Fruit fly (Drosophila melanogaster) whole organism, prepupa: ENCODE results near the gene Gr28b.

ENCODE experiments used
- Blimp-1 ChIP-seq: fragments of 200-800 bp; sonication (Bioruptor generic); optimal IDR thresholded peaks from 3 replicates; lab custom pipeline; 2017; ENCODE audit warnings: missing biosample characterization, missing genetic modification characterization, mild to moderate bottlenecking, moderate library complexity, missing genetic modification reagents
- CG10631 ChIP-seq: fragments of 200-800 bp; sonication (Bioruptor generic); optimal IDR thresholded peaks from 2 replicates; lab custom pipeline; 2016; ENCODE audit warnings: missing biosample characterization, missing genetic modification characterization
- CG10669 ChIP-seq: fragments of 200-800 bp; sonication (Bioruptor generic); optimal IDR thresholded peaks from 3 replicates; lab custom pipeline; 2018; ENCODE audit warnings: missing biosample characterization, mild to moderate bottlenecking, missing genetic modification characterization, moderate library complexity
- CG11762 ChIP-seq: fragments of 200-800 bp; sonication (Bioruptor generic); optimal IDR thresholded peaks from 3 replicates; lab custom pipeline; 2016; ENCODE audit warnings: missing biosample characterization, missing genetic modification characterization; ENCODE audit not compliant: insufficient read depth
- CG15336 ChIP-seq: fragments of 200-800 bp; sonication (Bioruptor generic); IDR thresholded peaks from 2 replicates; pipeline ENCODE4 v1.3.6; 2022; ENCODE audit warnings: missing biosample characterization, missing genetic modification characterization
- CG1621 ChIP-seq: fragments of 200-800 bp; sonication (Bioruptor generic); optimal IDR thresholded peaks from 3 replicates; lab custom pipeline; 2018; ENCODE audit warnings: missing biosample characterization, mild to moderate bottlenecking, missing genetic modification characterization
- CG16779 ChIP-seq: fragments of 200-800 bp; sonication (Bioruptor generic); optimal IDR thresholded peaks from 3 replicates; lab custom pipeline; 2017; ENCODE audit warnings: missing biosample characterization, mild to moderate bottlenecking, missing genetic modification characterization
- CG3032 ChIP-seq: fragments of 200-800 bp; optimal IDR thresholded peaks from 2 replicates; lab custom pipeline; 2019; ENCODE audit warnings: missing biosample characterization, mild to moderate bottlenecking, missing genetic modification characterization, moderate library complexity
- CG32006 ChIP-seq: fragments of 200-800 bp; sonication (Bioruptor generic); optimal IDR thresholded peaks from 3 replicates; lab custom pipeline; 2017; ENCODE audit warnings: missing biosample characterization, mild to moderate bottlenecking, missing genetic modification characterization
- CG34406 ChIP-seq: fragments of 200-800 bp; sonication (Bioruptor generic); optimal IDR thresholded peaks from 3 replicates; lab custom pipeline; 2016; ENCODE audit warnings: missing biosample characterization, missing genetic modification characterization
- CG3919 ChIP-seq: fragments of 200-800 bp; sonication (Bioruptor generic); optimal IDR thresholded peaks from 3 replicates; lab custom pipeline; 2016; ENCODE audit warnings: missing biosample characterization, missing genetic modification characterization
- CG4318 ChIP-seq: fragments of 200-800 bp; sonication (Bioruptor generic); optimal IDR thresholded peaks from 3 replicates; lab custom pipeline; 2017; ENCODE audit warnings: missing biosample characterization, mild to moderate bottlenecking, missing genetic modification characterization
- CG6163 ChIP-seq: fragments of 200-800 bp; sonication (Bioruptor generic); IDR thresholded peaks from 3 replicates; pipeline ENCODE4 v1.3.6; 2022; ENCODE audit warnings: missing biosample characterization, missing genetic modification characterization
- CG6792 ChIP-seq: fragments of 200-800 bp; sonication (Bioruptor generic); optimal IDR thresholded peaks from 3 replicates; lab custom pipeline; 2016; ENCODE audit warnings: missing biosample characterization, missing genetic modification characterization
- CG6808 ChIP-seq: fragments of 200-800 bp; sonication (Bioruptor generic); optimal IDR thresholded peaks from 3 replicates; lab custom pipeline; 2017; ENCODE audit warnings: missing biosample characterization, missing genetic modification characterization, mild to moderate bottlenecking, moderate library complexity, missing genetic modification reagents
- CG6854 ChIP-seq: fragments of 200-800 bp; sonication (Bioruptor generic); optimal IDR thresholded peaks from 2 replicates; lab custom pipeline; 2017; ENCODE audit warnings: missing biosample characterization, mild to moderate bottlenecking, missing genetic modification characterization
- CG7368 ChIP-seq: fragments of 200-800 bp; sonication (Bioruptor generic); optimal IDR thresholded peaks from 3 replicates; lab custom pipeline; 2016; ENCODE audit warnings: missing biosample characterization, missing genetic modification characterization
- CG8119 ChIP-seq: fragments of 200-800 bp; sonication (Bioruptor generic); IDR thresholded peaks from 3 replicates; pipeline ENCODE4 v1.3.6; 2022; ENCODE audit warnings: missing biosample characterization, missing genetic modification characterization
- CG8319 ChIP-seq: fragments of 200-800 bp; sonication (Bioruptor generic); optimal IDR thresholded peaks from 3 replicates; lab custom pipeline; 2016; ENCODE audit warnings: missing biosample characterization, missing genetic modification characterization
- CG8632 ChIP-seq: fragments of 200-800 bp; sonication (Bioruptor generic); optimal IDR thresholded peaks from 3 replicates; lab custom pipeline; 2016; ENCODE audit warnings: missing biosample characterization, missing genetic modification characterization
- Eip75B ChIP-seq: fragments of 200-800 bp; sonication (Bioruptor generic); optimal IDR thresholded peaks from 3 replicates; lab custom pipeline; 2016; ENCODE audit warnings: missing biosample characterization, missing genetic modification characterization
- Eip93F ChIP-seq: fragments of 200-800 bp; sonication (Bioruptor generic); optimal IDR thresholded peaks from 2 replicates; lab custom pipeline; 2016; ENCODE audit warnings: missing biosample characterization, mild to moderate bottlenecking, missing genetic modification characterization
- Ets21C ChIP-seq: fragments of 200-800 bp; sonication (Bioruptor generic); optimal IDR thresholded peaks from 3 replicates; lab custom pipeline; 2016; ENCODE audit warnings: missing biosample characterization, missing genetic modification characterization
- Ets96B ChIP-seq: fragments of 200-800 bp; optimal IDR thresholded peaks from 2 replicates; lab custom pipeline; 2019; ENCODE audit warnings: missing biosample characterization, mild to moderate bottlenecking, missing genetic modification characterization, moderate library complexity
- Gug ChIP-seq: fragments of 200-800 bp; sonication (Bioruptor generic); IDR thresholded peaks from 2 replicates; pipeline ENCODE4 v1.3.6; 2022; ENCODE audit warnings: missing biosample characterization, missing genetic modification characterization
- Hr38 ChIP-seq: sonication (Bioruptor generic); optimal IDR thresholded peaks from 2 replicates; lab custom pipeline; 2016; ENCODE audit warnings: missing biosample characterization, missing genetic modification characterization
- Hr4 ChIP-seq: fragments of 200-800 bp; sonication (Bioruptor generic); optimal IDR thresholded peaks from 3 replicates; lab custom pipeline; 2016; ENCODE audit warnings: missing biosample characterization, missing genetic modification characterization
- OdsH ChIP-seq: fragments of 200-800 bp; sonication (Bioruptor generic); optimal IDR thresholded peaks from 3 replicates; lab custom pipeline; 2016; ENCODE audit warnings: missing biosample characterization, missing genetic modification characterization
- Smox ChIP-seq: fragments of 200-800 bp; sonication (Bioruptor generic); optimal IDR thresholded peaks from 3 replicates; lab custom pipeline; 2016; ENCODE audit warnings: missing biosample characterization, missing genetic modification characterization
- Sox102F ChIP-seq: fragments of 200-800 bp; sonication (Bioruptor generic); optimal IDR thresholded peaks from 2 replicates; lab custom pipeline; 2016; ENCODE audit warnings: missing biosample characterization, mild to moderate bottlenecking, missing genetic modification characterization
- Sox14 ChIP-seq: fragments of 200-800 bp; sonication (Bioruptor generic); optimal IDR thresholded peaks from 3 replicates; lab custom pipeline; 2016; ENCODE audit warnings: missing biosample characterization, missing genetic modification characterization
- Sox15 ChIP-seq: fragments of 200-800 bp; sonication (Bioruptor generic); optimal IDR thresholded peaks from 3 replicates; lab custom pipeline; 2016; ENCODE audit warnings: missing biosample characterization, missing genetic modification characterization
- achi ChIP-seq: fragments of 200-800 bp; sonication (Bioruptor generic); optimal IDR thresholded peaks from 3 replicates; lab custom pipeline; 2016; ENCODE audit warnings: missing biosample characterization, missing genetic modification characterization
- acj6 ChIP-seq: fragments of 200-800 bp; sonication (Bioruptor generic); optimal IDR thresholded peaks from 3 replicates; lab custom pipeline; 2016; ENCODE audit warnings: missing biosample characterization, missing genetic modification characterization
- cyc ChIP-seq: fragments of 200-800 bp; sonication (Bioruptor generic); optimal IDR thresholded peaks from 3 replicates; lab custom pipeline; 2016; ENCODE audit warnings: missing biosample characterization, missing genetic modification characterization
- dac ChIP-seq: fragments of 200-800 bp; sonication (Bioruptor generic); optimal IDR thresholded peaks from 2 replicates; lab custom pipeline; 2017; ENCODE audit warnings: missing biosample characterization, mild to moderate bottlenecking, missing genetic modification characterization
- dsx ChIP-seq: fragments of 200-800 bp; optimal IDR thresholded peaks from 3 replicates; lab custom pipeline; 2019; ENCODE audit warnings: missing biosample characterization, mild to moderate bottlenecking, missing genetic modification characterization, moderate library complexity; ENCODE audit not compliant: poor library complexity, severe bottlenecking
- eg ChIP-seq: fragments of 200-800 bp; sonication (Bioruptor generic); IDR thresholded peaks from 3 replicates; pipeline ENCODE4 v1.3.6; 2022; ENCODE audit warnings: missing biosample characterization, missing genetic modification characterization
- esn ChIP-seq: fragments of 200-800 bp; sonication (Bioruptor generic); optimal IDR thresholded peaks from 2 replicates; lab custom pipeline; 2016; ENCODE audit warnings: missing biosample characterization, mild to moderate bottlenecking, missing genetic modification characterization, moderate library complexity
- fd59A ChIP-seq: fragments of 200-800 bp; sonication (Bioruptor generic); optimal IDR thresholded peaks from 2 replicates; lab custom pipeline; 2017; ENCODE audit warnings: missing biosample characterization, mild to moderate bottlenecking, missing genetic modification characterization, missing genetic modification reagents
- fkh ChIP-seq: fragments of 200-800 bp; sonication (Bioruptor generic); optimal IDR thresholded peaks from 3 replicates; lab custom pipeline; 2017; ENCODE audit warnings: missing biosample characterization, mild to moderate bottlenecking, missing genetic modification characterization, moderate library complexity
- lz ChIP-seq: fragments of 200-800 bp; sonication (Bioruptor generic); optimal IDR thresholded peaks from 3 replicates; lab custom pipeline; 2016; ENCODE audit warnings: missing biosample characterization, missing genetic modification characterization
- pdm3 ChIP-seq: fragments of 200-800 bp; sonication (Bioruptor generic); optimal IDR thresholded peaks from 3 replicates; lab custom pipeline; 2016; ENCODE audit warnings: missing biosample characterization, missing genetic modification characterization
- salr ChIP-seq, 2 experiments: fragments of 200-800 bp; sonication (Bioruptor generic); optimal IDR thresholded peaks; 3 replicates each; lab custom pipeline; 2016 to 2018; ENCODE audit warnings: missing biosample characterization in 2 of 2, missing genetic modification characterization in 2 of 2, mild to moderate bottlenecking in 1 of 2
- spab ChIP-seq: fragments of 200-800 bp; sonication (Bioruptor generic); optimal IDR thresholded peaks from 2 replicates; lab custom pipeline; 2017; ENCODE audit warnings: missing biosample characterization, mild to moderate bottlenecking, missing genetic modification characterization, missing genetic modification reagents
- ss ChIP-seq, 2 experiments: fragments of 200-800 bp; sonication (Bioruptor generic); optimal IDR thresholded peaks; 2 replicates in 1 of 2; 3 replicates in 1 of 2; lab custom pipeline; 2017 to 2018; ENCODE audit warnings: mild to moderate bottlenecking in 2 of 2, missing biosample characterization in 2 of 2, missing genetic modification characterization in 2 of 2, moderate library complexity in 1 of 2
- svp ChIP-seq: fragments of 200-800 bp; sonication (Bioruptor generic); peaks from one replicate; lab custom pipeline; 2016; ENCODE audit warnings: missing biosample characterization, missing genetic modification characterization

Gene Gr28b

dm6 chr2L:7504529-7504928 lies 42.5 kb upstream of the Gr28b start:
- no peak for TF ChIP-seq CG32006
- no peak for TF ChIP-seq CG10631 (GFP tag; lab: Kevin White, UChicago)
- TF ChIP-seq Eip93F (GFP tag; lab: Kevin White, UChicago) = no peak
- TF ChIP-seq Hr38 (GFP tag; lab: Kevin White, UChicago) = no peak
- no peak for TF ChIP-seq dsx (GFP tag; lab: Kevin White, UChicago)
- no peak for TF ChIP-seq CG7368
- no peak for TF ChIP-seq CG3919 (GFP tag; lab: Kevin White, UChicago)
- TF ChIP-seq fkh (GFP tag; lab: Kevin White, UChicago) = no peak
- no peak for TF ChIP-seq CG10669 (GFP tag; lab: Kevin White, UChicago)
- no peak for TF ChIP-seq fd59A (GFP tag; lab: Kevin White, UChicago)
- TF ChIP-seq svp (GFP tag; lab: Kevin White, UChicago) = no peak
- TF ChIP-seq salr (GFP tag; optimal IDR thresholded peaks at IDR 0.05; lab: Kevin White, UChicago) = no peak
- no peak for TF ChIP-seq Ets96B (tag; lab: Kevin White, UChicago)
- TF ChIP-seq Sox15 (GFP tag; lab: Kevin White, UChicago) = no peak

dm6 chr2L:7503719-7504118 lies 41.7 kb upstream of the Gr28b start:
- TF ChIP-seq CG6808 (GFP tag; lab: Kevin White, UChicago) (peak; percentile 65), CG8632 (GFP tag; lab: Kevin White, UChicago) (peak; percentile 42), Hr38 (GFP tag; lab: Kevin White, UChicago) (no peak), dsx (GFP tag; lab: Kevin White, UChicago) (peak; percentile 66), OdsH (GFP tag; lab: Kevin White, UChicago) (peak; percentile 54), dac (GFP tag; lab: Kevin White, UChicago) (no peak), CG3919 (GFP tag; lab: Kevin White, UChicago) (peak; percentile 76), Gug (GFP tag; lab: Robert Waterston, UW) (0 out of 2 replicates have a peak, but pooled peaks have one; percentile 20), Sox15 (GFP tag; lab: Kevin White, UChicago) (peak; percentile 4), achi (GFP tag; lab: Kevin White, UChicago) (peak; percentile 36), CG11762 (GFP tag; lab: Kevin White, UChicago) (peak; percentile 50), Smox (GFP tag; lab: Kevin White, UChicago) (no peak), CG16779 (tag; lab: Kevin White, UChicago) (no peak), CG10631 (GFP tag; lab: Kevin White, UChicago) (peak; percentile 70), Eip93F (GFP tag; lab: Kevin White, UChicago) (no peak), Hr4 (GFP tag; lab: Kevin White, UChicago) (no peak), svp (GFP tag; lab: Kevin White, UChicago) (peak; percentile 80), pdm3 (peak; percentile 70), ss (GFP tag; optimal IDR thresholded peaks at IDR 0.05; lab: Kevin White, UChicago) (peak; percentile 65 to 69), CG6163 (GFP tag; lab: Robert Waterston, UW) (peak; percentile 83), CG7368 (peak; percentile 54), CG3032 (tag; lab: Kevin White, UChicago) (peak; percentile 71), CG8319 (peak; percentile 53), cyc (peak; percentile 57), CG34406 (GFP tag; lab: Kevin White, UChicago) (peak; percentile 53), CG4318 (GFP tag; lab: Kevin White, UChicago) (no peak), CG15336 (GFP tag; lab: Robert Waterston, UW) (peak; percentile 49; the same call in 1 of the 2 replicates), acj6 (GFP tag; lab: Kevin White, UChicago) (peak; percentile 65), CG6854 (GFP tag; lab: Kevin White, UChicago) (no peak), CG1621 (peak; percentile 68), lz (GFP tag; lab: Kevin White, UChicago) (peak; percentile 58), CG8119 (peak; percentile 62; the same call in 2 of the 3 replicates), Eip75B (peak; percentile 68), CG32006 (peak; percentile 49), Ets21C (GFP tag; lab: Kevin White, UChicago) (peak; percentile 33), eg (peak; percentile 59; the same call in 2 of the 3 replicates), salr (GFP tag; optimal IDR thresholded peaks at IDR 0.05; lab: Kevin White, UChicago) (peak; percentile 25 to 47), Blimp-1 (GFP tag; lab: Kevin White, UChicago) (no peak), esn (GFP tag; lab: Kevin White, UChicago) (peak; percentile 74), CG6792 (GFP tag; lab: Kevin White, UChicago) (peak; percentile 64), Ets96B (tag; lab: Kevin White, UChicago) (peak; percentile 72), Sox14 (GFP tag; lab: Kevin White, UChicago) (peak; percentile 50), spab (peak; percentile 73), Sox102F (GFP tag; lab: Kevin White, UChicago) (peak; percentile 58), fd59A (GFP tag; lab: Kevin White, UChicago) (peak; percentile 49)
